Worm (Caenorhabditis elegans): ENCODE measurements around the gene T11B7.1.
A peak's percentile ranks its signal among the peaks of the same experiment; 100 is the strongest.

Gene T11B7.1

DNA sequence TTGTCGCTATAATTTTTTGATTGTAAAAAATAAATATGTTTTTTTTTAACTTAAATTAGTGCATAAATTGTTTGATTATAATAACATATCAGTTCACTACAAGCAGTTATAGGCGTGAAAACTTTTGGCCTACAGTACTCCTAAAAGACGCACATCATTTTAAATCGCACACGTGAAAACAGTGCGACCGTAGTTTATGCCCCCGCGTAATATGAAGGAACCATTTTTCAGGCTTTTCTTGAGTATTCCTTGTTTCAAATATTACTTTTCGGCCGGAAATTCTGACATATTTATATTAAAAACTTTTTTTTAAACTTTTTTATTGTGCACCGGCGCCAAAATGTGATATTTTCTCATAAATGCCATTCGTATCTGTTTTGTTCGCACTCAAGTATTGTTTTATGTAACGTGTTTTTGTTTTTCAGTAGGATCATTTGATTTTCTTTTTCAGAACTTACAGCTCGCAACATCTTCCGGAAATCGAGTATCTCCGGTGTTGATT lies 48.1 kb downstream of the T11B7.1 start, which contains the start of gene oma-1:
oma-1 (plus strand) TSS at position 452 of the 502 bp plus-strand sequence.
- TF ChIP-seq nhr-11 (tag; optimal IDR thresholded peaks at IDR 0.05) (no peak), mdl-1 (tag; optimal IDR thresholded peaks at IDR 0.05) (no peak), nhr-85 (tag) (peak; percentile 35)

ce11 chrIV:8891131-8891530 lies 50.6 kb downstream of the T11B7.1 start, which contains the start of gene spr-2:
TSS of gene spr-2 (plus strand) at chrIV:8891462.
- TF ChIP-seq ama-1 (optimal IDR thresholded peaks at IDR 0.05), result no peak
- TF ChIP-seq nhr-77 (tag; optimal IDR thresholded peaks at IDR 0.05), result peak; percentile 19
- TF ChIP-seq nhr-20 (tag; optimal IDR thresholded peaks at IDR 0.05), result peak; percentile 81
- peak; percentile 59 for TF ChIP-seq irx-1 (tag; optimal IDR thresholded peaks at IDR 0.05)
- no peak for TF ChIP-seq zag-1 (tag; optimal IDR thresholded peaks at IDR 0.05)
- TF ChIP-seq elt-2 (tag; optimal IDR thresholded peaks at IDR 0.05), result peak; percentile 8
- TF ChIP-seq nhr-237 (tag; optimal IDR thresholded peaks at IDR 0.05), result no peak
- peak; percentile 21 to 65 (median 54) for TF ChIP-seq ceh-82 (tag; optimal IDR thresholded peaks at IDR 0.05)
- no peak for TF ChIP-seq sptf-1 (tag; optimal IDR thresholded peaks at IDR 0.05)
- TF ChIP-seq jun-1 (tag; optimal IDR thresholded peaks at IDR 0.05), result peak; percentile 39
- peak; percentile 67 for TF ChIP-seq nhr-11 (tag; optimal IDR thresholded peaks at IDR 0.05)
- no peak for TF ChIP-seq C34B4.2 (tag; optimal IDR thresholded peaks at IDR 0.05)
- no peak for TF ChIP-seq egl-27 (tag; optimal IDR thresholded peaks at IDR 0.05)
- TF ChIP-seq C04F5.9 (tag; optimal IDR thresholded peaks at IDR 0.05), result peak; percentile 14
- peak; percentile 84 for TF ChIP-seq rnt-1 (tag; optimal IDR thresholded peaks at IDR 0.05)
- no peak for TF ChIP-seq ceh-88 (GFP tag; IDR thresholded peaks at IDR 0.05)
- TF ChIP-seq unc-62 (GFP tag; optimal IDR thresholded peaks at IDR 0.05), result no peak
- peak; percentile 84 to 87 for TF ChIP-seq lsy-2 (tag; optimal IDR thresholded peaks at IDR 0.05)
- peak; percentile 5 for TF ChIP-seq mef-2 (tag; optimal IDR thresholded peaks at IDR 0.05)
- TF ChIP-seq aha-1 (tag; optimal IDR thresholded peaks at IDR 0.05), result no peak
- TF ChIP-seq lin-13 (GFP tag; optimal IDR thresholded peaks at IDR 0.05), result peak; percentile 42
- TF ChIP-seq sox-4 (tag; optimal IDR thresholded peaks at IDR 0.05), result peak; percentile 4
- no peak for TF ChIP-seq hlh-4 (tag; optimal IDR thresholded peaks at IDR 0.05)
- peak; percentile 76 for TF ChIP-seq nhr-85 (tag)
- no peak for TF ChIP-seq vab-15 (tag; optimal IDR thresholded peaks at IDR 0.05)
- peak in 1 of 2 experiments; percentile 48 for TF ChIP-seq mdl-1 (tag; optimal IDR thresholded peaks at IDR 0.05)
- peak; percentile 65 for TF ChIP-seq lin-15B (tag; optimal IDR thresholded peaks at IDR 0.05)
- peak; percentile 75 for TF ChIP-seq nhr-19 (GFP tag; conservative IDR thresholded peaks at IDR 0.05)
- TF ChIP-seq isw-1 (GFP tag; IDR thresholded peaks at IDR 0.05), result peak; percentile 42; the same call in 1 of the 2 replicates
- no peak for TF ChIP-seq efl-3 (GFP tag; optimal IDR thresholded peaks at IDR 0.05)
- TF ChIP-seq sup-37 (GFP tag; optimal IDR thresholded peaks at IDR 0.05), result no peak
- TF ChIP-seq unc-86 (tag; optimal IDR thresholded peaks at IDR 0.05), result peak; percentile 59
- TF ChIP-seq dsc-1 (tag; optimal IDR thresholded peaks at IDR 0.05), result peak; percentile 75
- peak; percentile 52 for TF ChIP-seq F16B12.6 (tag; optimal IDR thresholded peaks at IDR 0.05)
- TF ChIP-seq swsn-7 (tag; optimal IDR thresholded peaks at IDR 0.05), result peak; percentile 81
- TF ChIP-seq skn-1 (tag; optimal IDR thresholded peaks at IDR 0.05), result peak; percentile 52
- no peak for TF ChIP-seq hpl-2 (GFP tag; optimal IDR thresholded peaks at IDR 0.05)
- no peak for TF ChIP-seq nhr-84 (tag; optimal IDR thresholded peaks at IDR 0.05)
- peak; percentile 92 for TF ChIP-seq mep-1 (tag; optimal IDR thresholded peaks at IDR 0.05)
- peak; percentile 86 to 91 for TF ChIP-seq lin-35 (GFP tag; optimal IDR thresholded peaks at IDR 0.05)
- TF ChIP-seq fkh-10 (GFP tag; optimal IDR thresholded peaks at IDR 0.05), result peak; percentile 30
- TF ChIP-seq unc-98 (GFP tag; IDR thresholded peaks at IDR 0.05), result no peak
- TF ChIP-seq ces-1 (GFP tag; optimal IDR thresholded peaks at IDR 0.05), result no peak
- peak; percentile 78 for TF ChIP-seq tbx-2 (tag; optimal IDR thresholded peaks at IDR 0.05)
- TF ChIP-seq snpc-4 (tag; optimal IDR thresholded peaks at IDR 0.05), result peak; percentile 66
- no peak for TF ChIP-seq tlp-1 (tag; optimal IDR thresholded peaks at IDR 0.05)
- no peak for TF ChIP-seq hlh-17 (GFP tag; optimal IDR thresholded peaks at IDR 0.05; ENCODE audit: borderline replicate concordance)
- peak; percentile 80 for TF ChIP-seq xbp-1 (tag; optimal IDR thresholded peaks at IDR 0.05)
- TF ChIP-seq C16A3.4 (tag; optimal IDR thresholded peaks at IDR 0.05), result peak; percentile 76
- TF ChIP-seq nhr-28 (tag; optimal IDR thresholded peaks at IDR 0.05), result no peak
- TF ChIP-seq blmp-1 (tag; optimal IDR thresholded peaks at IDR 0.05), result peak; percentile 64
- peak; percentile 41 for TF ChIP-seq aly-2 (tag; optimal IDR thresholded peaks at IDR 0.05)
